Worm (Caenorhabditis elegans) whole organism, L3 larva: Measurements from ENCODE around the gene alkb-7.
A peak's percentile ranks its signal among the peaks of the same experiment; 100 is the strongest.

Source experiments
- ZK546.5 ChIP-seq: sonication (generic microtip); optimal IDR thresholded peaks from 2 replicates; lab custom pipeline; 2017; ENCODE audit warnings: missing biosample characterization, missing genetic modification characterization
- aly-2 ChIP-seq: fragments of 150-350 bp; optimal IDR thresholded peaks from 2 replicates; lab custom pipeline; 2014; ENCODE audit warnings: missing biosample characterization, missing genetic modification characterization
- ama-1 ChIP-seq: fragments of 150-350 bp; optimal IDR thresholded peaks from 2 replicates; lab custom pipeline; 2018
- ceh-28 ChIP-seq: fragments of 150-350 bp; optimal IDR thresholded peaks from 2 replicates; lab custom pipeline; 2014; ENCODE audit warnings: missing biosample characterization, missing genetic modification reagents, missing genetic modification characterization
- ceh-9 ChIP-seq: sonication (generic microtip); optimal IDR thresholded peaks from 2 replicates; lab custom pipeline; 2018; ENCODE audit warnings: missing biosample characterization, missing genetic modification characterization
- egl-27 ChIP-seq: sonication (generic microtip); optimal IDR thresholded peaks from 4 replicates; lab custom pipeline; 2017; ENCODE audit warnings: missing biosample characterization, missing genetic modification reagents, missing genetic modification characterization
- egl-5 ChIP-seq: fragments of 150-350 bp; optimal IDR thresholded peaks from 2 replicates; lab custom pipeline; 2017; ENCODE audit warnings: missing biosample characterization, missing genetic modification reagents, missing genetic modification characterization, inconsistent platforms
- elt-1 ChIP-seq: fragments of 150-350 bp; optimal IDR thresholded peaks from 2 replicates; lab custom pipeline; 2014; ENCODE audit warnings: missing biosample characterization, missing genetic modification characterization
- elt-2 ChIP-seq: sonication (generic microtip); optimal IDR thresholded peaks from 2 replicates; lab custom pipeline; 2016; ENCODE audit warnings: missing genetic modification reagents, mild to moderate bottlenecking, missing genetic modification characterization, missing compliant biosample characterization
- elt-3 ChIP-seq, 3 experiments: fragments of 150-350 bp in 1 of 3; sonication (generic microtip) in 2 of 3; optimal IDR thresholded peaks; 2 replicates in 2 of 3; 4 replicates in 1 of 3; lab custom pipeline; 2014 to 2017; ENCODE audit warnings: missing biosample characterization in 3 of 3, missing genetic modification characterization in 3 of 3
- eor-1 ChIP-seq, 2 experiments: fragments of 150-350 bp; optimal IDR thresholded peaks; 2 replicates each; lab custom pipeline; 2014 to 2018; ENCODE audit warnings: missing biosample characterization in 2 of 2, missing genetic modification characterization in 2 of 2
- fkh-2 ChIP-seq: fragments of 150-350 bp; optimal IDR thresholded peaks from 2 replicates; lab custom pipeline; 2014; ENCODE audit warnings: missing biosample characterization, missing genetic modification reagents, missing genetic modification characterization
- fos-1 ChIP-seq: fragments of 150-350 bp; optimal IDR thresholded peaks from 2 replicates; lab custom pipeline; 2014; ENCODE audit warnings: missing biosample characterization, missing genetic modification characterization
- lin-15B ChIP-seq: fragments of 150-350 bp; optimal IDR thresholded peaks from 2 replicates; lab custom pipeline; 2014; ENCODE audit warnings: missing biosample characterization, missing genetic modification characterization
- lin-39 ChIP-seq: fragments of 150-350 bp; optimal IDR thresholded peaks from 2 replicates; lab custom pipeline; 2018; ENCODE audit warnings: missing biosample characterization, missing genetic modification reagents, missing genetic modification characterization
- lsy-12 ChIP-seq: sonication (generic microtip); optimal IDR thresholded peaks from 2 replicates; lab custom pipeline; 2016; ENCODE audit warnings: mild to moderate bottlenecking, missing genetic modification characterization, missing compliant biosample characterization
- mml-1 ChIP-seq: fragments of 150-350 bp; sonication (generic microtip); optimal IDR thresholded peaks from 3 replicates; lab custom pipeline; 2014; ENCODE audit warnings: missing biosample characterization, missing genetic modification characterization
- nfya-1 ChIP-seq: sonication (generic microtip); optimal IDR thresholded peaks from 2 replicates; lab custom pipeline; 2017; ENCODE audit warnings: missing genetic modification characterization, mild to moderate bottlenecking, missing compliant biosample characterization, antibody characterized with exemption, moderate library complexity; ENCODE audit not compliant: insufficient read depth
- nhr-11 ChIP-seq: fragments of 150-350 bp; optimal IDR thresholded peaks from 2 replicates; lab custom pipeline; 2014; ENCODE audit warnings: missing biosample characterization, missing genetic modification characterization
- nhr-12 ChIP-seq: fragments of 150-350 bp; optimal IDR thresholded peaks from 2 replicates; lab custom pipeline; 2014; ENCODE audit warnings: missing biosample characterization, missing genetic modification characterization
- nhr-23 ChIP-seq: fragments of 150-350 bp; optimal IDR thresholded peaks from 2 replicates; lab custom pipeline; 2014; ENCODE audit warnings: missing biosample characterization, missing genetic modification reagents, missing genetic modification characterization
- nhr-237 ChIP-seq: fragments of 150-350 bp; optimal IDR thresholded peaks from 2 replicates; lab custom pipeline; 2014; ENCODE audit warnings: missing biosample characterization, missing genetic modification characterization
- nhr-25 ChIP-seq: sonication (generic microtip); optimal IDR thresholded peaks from 2 replicates; lab custom pipeline; 2017; ENCODE audit warnings: missing biosample characterization, missing genetic modification characterization
- nhr-28 ChIP-seq: fragments of 150-350 bp; optimal IDR thresholded peaks from 2 replicates; lab custom pipeline; 2014; ENCODE audit warnings: missing biosample characterization, missing genetic modification characterization
- nhr-43 ChIP-seq: sonication (generic microtip); optimal IDR thresholded peaks from 2 replicates; lab custom pipeline; 2016; ENCODE audit warnings: mild to moderate bottlenecking, missing genetic modification characterization, missing compliant biosample characterization; ENCODE audit not compliant: poor library complexity, severe bottlenecking
- nhr-76 ChIP-seq: fragments of 150-350 bp; sonication (generic microtip); optimal IDR thresholded peaks from 5 replicates; lab custom pipeline; 2014; ENCODE audit warnings: missing biosample characterization, missing genetic modification characterization
- nhr-77 ChIP-seq: fragments of 150-350 bp; optimal IDR thresholded peaks from 2 replicates; lab custom pipeline; 2014; ENCODE audit warnings: missing biosample characterization, missing genetic modification characterization
- pqm-1 ChIP-seq: fragments of 150-350 bp; optimal IDR thresholded peaks from 2 replicates; lab custom pipeline; 2017; ENCODE audit warnings: missing biosample characterization, missing genetic modification characterization, inconsistent platforms
- sea-2 ChIP-seq: fragments of 150-350 bp; sonication (generic microtip); optimal IDR thresholded peaks from 4 replicates; lab custom pipeline; 2014; ENCODE audit warnings: missing biosample characterization, missing genetic modification reagents, missing genetic modification characterization
- skn-1 ChIP-seq: fragments of 150-350 bp; optimal IDR thresholded peaks from 2 replicates; lab custom pipeline; 2014; ENCODE audit warnings: missing biosample characterization, missing genetic modification characterization
- snpc-4 ChIP-seq: fragments of 150-350 bp; optimal IDR thresholded peaks from 2 replicates; lab custom pipeline; 2014; ENCODE audit warnings: missing biosample characterization, missing genetic modification characterization
- tbx-2 ChIP-seq: sonication (generic microtip); optimal IDR thresholded peaks from 2 replicates; lab custom pipeline; 2016; ENCODE audit warnings: mild to moderate bottlenecking, missing genetic modification characterization, missing compliant biosample characterization
- unc-39 ChIP-seq: sonication (generic microtip); optimal IDR thresholded peaks from 4 replicates; lab custom pipeline; 2017; ENCODE audit warnings: missing biosample characterization, missing genetic modification characterization
- unc-62 ChIP-seq: fragments of 150-350 bp; sonication (generic microtip); optimal IDR thresholded peaks from 4 replicates; lab custom pipeline; 2014; ENCODE audit warnings: missing biosample characterization, missing genetic modification reagents, missing genetic modification characterization
- zag-1 ChIP-seq: fragments of 150-350 bp; optimal IDR thresholded peaks from 2 replicates; lab custom pipeline; 2014; ENCODE audit warnings: missing biosample characterization, missing genetic modification characterization
- ztf-11 ChIP-seq: fragments of 150-350 bp; optimal IDR thresholded peaks from 2 replicates; lab custom pipeline; 2014; ENCODE audit warnings: missing biosample characterization, missing genetic modification characterization
- ztf-4 ChIP-seq: fragments of 150-350 bp; optimal IDR thresholded peaks from 2 replicates; lab custom pipeline; 2014; ENCODE audit warnings: missing biosample characterization, missing genetic modification characterization

The alkb-7 gene

DNA sequence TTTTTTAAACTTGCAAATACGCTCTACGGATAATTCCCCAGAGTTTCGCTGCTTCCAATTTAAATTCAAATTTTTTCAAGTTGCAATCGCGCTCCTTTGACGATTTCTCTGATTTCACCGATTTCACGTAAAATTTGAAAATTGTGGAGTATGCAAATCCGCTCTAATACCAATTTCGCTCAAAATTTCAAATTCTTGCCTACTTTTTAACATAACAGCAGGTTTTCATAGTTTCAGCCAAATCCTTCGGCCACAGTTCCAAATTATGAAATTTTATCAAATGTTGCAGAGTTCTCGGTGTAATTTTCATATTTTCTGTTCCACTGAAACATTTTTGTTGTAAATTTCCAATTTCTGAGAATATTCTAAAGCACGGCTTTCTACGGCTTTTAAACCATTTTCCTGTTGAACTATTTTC lies at the start of gene alkb-7:
Gene alkb-7, minus strand, starts transcription at position 323 of the 418 bp plus-strand sequence.
- TF ChIP-seq sea-2 (GFP tag; lab: Kevin White, UChicago) (no peak), nhr-77 (no peak), nhr-11 (no peak), mml-1 (no peak), skn-1 (tag; lab: Kevin White, UChicago) (no peak), lin-39 (no peak), elt-1 (tag; lab: Kevin White, UChicago) (no peak), nfya-1 (peak; percentile 33), aly-2 (tag; lab: Kevin White, UChicago) (peak; percentile 21), nhr-23 (peak; percentile 21), fkh-2 (tag; lab: Kevin White, UChicago) (no peak), ama-1 (lab: Kevin White, UChicago) (peak; percentile 33), egl-27 (no peak), nhr-12 (no peak), nhr-76 (tag; lab: Kevin White, UChicago) (no peak), lsy-12 (tag; lab: Kevin White, UChicago) (peak; percentile 35), elt-2 (tag; lab: Kevin White, UChicago) (peak; percentile 39), nhr-25 (tag; lab: Kevin White, UChicago) (no peak), eor-1 (tag; optimal IDR thresholded peaks at IDR 0.05; lab: Kevin White, UChicago) (no peak), ztf-4 (no peak), nhr-237 (tag; lab: Kevin White, UChicago) (no peak), lin-15B (tag; lab: Kevin White, UChicago) (peak; percentile 13), ceh-28 (tag; lab: Kevin White, UChicago) (no peak), ztf-11 (tag; lab: Kevin White, UChicago) (no peak), fos-1 (tag; lab: Kevin White, UChicago) (no peak), nhr-43 (tag; lab: Kevin White, UChicago) (peak; percentile 70), egl-5 (tag; lab: Kevin White, UChicago) (no peak), elt-3 (tag; optimal IDR thresholded peaks at IDR 0.05; lab: Kevin White, UChicago) (no peak), ZK546.5 (tag; lab: Kevin White, UChicago) (no peak)

DNA sequence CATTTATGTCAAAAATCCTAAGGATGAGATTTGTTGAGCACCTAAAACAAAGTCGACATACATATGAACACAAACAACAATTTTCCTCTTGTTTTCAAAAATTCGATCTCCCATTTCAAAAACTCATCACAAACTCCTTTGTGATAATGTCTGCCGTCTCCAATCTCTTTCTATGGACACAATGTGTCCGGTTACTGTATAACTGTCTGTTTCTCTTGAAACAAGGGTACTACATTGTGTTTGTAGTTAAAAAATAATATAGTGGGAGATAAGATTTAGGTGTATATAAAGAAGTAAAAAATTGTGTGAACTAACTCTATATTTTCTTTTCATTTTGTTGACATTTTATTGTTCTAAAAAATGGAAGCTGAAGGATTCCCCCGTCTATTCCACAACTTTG lies 42.4 kb upstream of the alkb-7 start, which contains the start of gene bcmo-1:
Gene bcmo-1, plus strand, starts transcription at position 330 of the 400 bp plus-strand sequence.
- TF ChIP-seq pqm-1 (tag; lab: Kevin White, UChicago) (no peak), zag-1 (no peak), nhr-28 (tag; lab: Kevin White, UChicago) (no peak)
- TF ChIP-seq, all 47 proteins: peak for 0

DNA sequence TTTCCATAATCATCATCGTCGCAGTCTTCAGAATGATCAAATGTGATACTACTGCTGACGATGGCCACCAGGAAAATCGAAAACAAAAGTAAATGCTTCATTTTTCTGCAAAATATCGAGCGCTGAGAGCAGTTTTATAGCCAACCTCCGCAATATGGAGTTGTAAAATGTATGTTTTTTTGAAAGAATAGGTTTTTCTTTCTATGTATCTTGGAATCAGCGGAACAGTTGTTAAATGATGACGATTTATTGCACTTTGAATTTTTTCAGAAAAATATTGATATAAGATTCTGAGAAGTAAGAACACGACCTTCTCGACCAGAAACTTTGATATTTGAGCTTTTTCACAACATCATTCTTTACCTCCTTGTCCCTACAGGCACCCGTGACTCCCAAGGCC lies 40.9 kb upstream of the alkb-7 start, which contains the start of gene Y46G5A.23:
Gene Y46G5A.23, minus strand, starts transcription at position 101 of the 400 bp plus-strand sequence.
- TF ChIP-seq nhr-12 (no peak), tbx-2 (tag; lab: Kevin White, UChicago) (no peak), elt-1 (tag; lab: Kevin White, UChicago) (no peak), unc-39 (tag; lab: Kevin White, UChicago) (no peak), nhr-28 (tag; lab: Kevin White, UChicago) (no peak), mml-1 (no peak), nhr-25 (tag; lab: Kevin White, UChicago) (no peak), lin-39 (no peak)
- TF ChIP-seq, all 47 proteins: peak for 0

DNA sequence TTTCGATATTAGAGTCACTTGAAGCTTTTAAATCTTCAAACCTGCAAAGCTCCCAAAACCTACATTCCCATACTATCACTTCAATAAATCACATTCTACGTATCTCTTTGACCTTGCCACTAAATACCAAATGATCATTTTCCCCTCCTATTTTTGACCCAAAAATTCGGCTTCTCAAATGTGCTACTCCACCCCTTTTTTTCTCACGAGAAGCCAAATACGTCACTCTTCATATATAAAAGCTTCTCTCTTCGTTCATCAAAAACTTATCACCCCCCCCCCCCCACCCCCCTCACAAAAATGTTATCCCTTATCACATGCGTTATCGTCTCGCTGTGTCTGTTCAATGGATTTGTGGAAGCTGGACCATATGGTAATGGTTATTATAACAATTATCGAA lies 38.8 kb upstream of the alkb-7 start, which contains the start of gene Y46G5A.38:
Gene Y46G5A.38, plus strand, starts transcription at position 301 of the 400 bp plus-strand sequence.
- TF ChIP-seq ceh-9 (tag; lab: Kevin White, UChicago) (no peak), fos-1 (tag; lab: Kevin White, UChicago) (no peak), ama-1 (lab: Kevin White, UChicago) (no peak), ztf-11 (tag; lab: Kevin White, UChicago) (no peak), ceh-28 (tag; lab: Kevin White, UChicago) (no peak), sea-2 (GFP tag; lab: Kevin White, UChicago) (no peak)

DNA sequence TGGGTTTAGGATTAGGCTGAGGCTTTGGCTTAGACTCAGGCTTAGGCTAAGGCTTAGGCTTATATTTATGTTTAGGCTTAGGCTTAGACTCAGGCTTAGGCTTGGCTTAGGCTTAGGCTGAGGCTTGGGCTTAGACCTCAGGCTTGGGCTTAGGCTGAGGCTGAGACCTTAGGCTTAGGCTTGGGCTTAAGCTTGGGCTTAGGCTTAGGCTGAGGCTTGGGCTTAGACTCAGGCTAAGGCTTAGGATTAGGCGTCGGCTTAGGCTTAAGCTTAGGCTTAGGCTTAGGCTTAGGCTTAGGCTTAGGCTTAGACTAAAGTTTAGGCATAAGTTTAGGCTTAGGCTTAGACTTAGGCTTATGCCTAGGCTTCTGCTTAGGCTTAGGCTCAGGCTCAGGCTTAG lies 36.5 kb upstream of the alkb-7 start:
- no peak for TF ChIP-seq mml-1
- no peak for TF ChIP-seq nhr-43 (tag; lab: Kevin White, UChicago)
- TF ChIP-seq snpc-4 (tag; lab: Kevin White, UChicago), result no peak
- TF ChIP-seq lin-15B (tag; lab: Kevin White, UChicago), result no peak
- no peak for TF ChIP-seq unc-62 (GFP tag; lab: Kevin White, UChicago)
- no peak for TF ChIP-seq ama-1 (lab: Kevin White, UChicago)
- TF ChIP-seq ceh-28 (tag; lab: Kevin White, UChicago), result no peak
